Worm (Caenorhabditis elegans): ENCODE results near the gene F44E5.2.

The F44E5.2 gene

ce11 chrII:11732513-11732912 lies 34.1 kb upstream of the F44E5.2 start, which contains the start of gene F13D12.8:
TSS of gene F13D12.8 (minus strand) at chrII:11732594.
- no peak for TF ChIP-seq dao-5 (tag; optimal IDR thresholded peaks at IDR 0.05)
- no peak for TF ChIP-seq W03F9.2 (tag; optimal IDR thresholded peaks at IDR 0.05)
- TF ChIP-seq him-1 (tag; optimal IDR thresholded peaks at IDR 0.05): no peak

- TF ChIP-seq W03F9.2 (tag; optimal IDR thresholded peaks at IDR 0.05) (no peak), him-1 (tag; optimal IDR thresholded peaks at IDR 0.05) (no peak), dao-5 (tag; optimal IDR thresholded peaks at IDR 0.05) (no peak)
Observed at ce11 chrII:11733850-11734249, 32.7 kb upstream of the F44E5.2 start.

- TF ChIP-seq W03F9.2 (tag; optimal IDR thresholded peaks at IDR 0.05): no peak
- TF ChIP-seq him-1 (tag; optimal IDR thresholded peaks at IDR 0.05): no peak
- no peak for TF ChIP-seq dao-5 (tag; optimal IDR thresholded peaks at IDR 0.05)
Observed at ce11 chrII:11737347-11737746, 29.2 kb upstream of the F44E5.2 start.

DNA sequence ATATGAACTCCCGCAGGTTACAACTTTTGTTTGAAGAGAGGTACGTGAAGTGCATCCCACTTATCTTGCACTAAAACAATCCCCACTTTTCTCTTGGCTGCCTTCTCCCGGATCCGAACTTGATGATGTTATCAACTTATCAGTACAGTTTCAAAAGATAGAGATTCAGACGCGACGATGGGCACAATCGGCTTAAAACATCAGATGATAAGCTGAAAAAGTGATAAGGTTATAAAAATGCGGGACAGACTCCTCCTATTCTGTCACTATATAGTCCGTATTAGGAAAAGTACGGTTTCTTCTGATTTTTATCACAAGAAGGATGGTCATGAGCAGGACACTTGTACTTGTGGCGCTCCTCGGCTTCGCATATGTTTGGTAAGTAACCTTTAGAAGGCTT lies 27.4 kb upstream of the F44E5.2 start, which contains the start of gene ctsa-1.2:
ctsa-1.2 (plus strand) TSS at position 160 of the 400 bp plus-strand sequence.
- TF ChIP-seq dao-5 (tag; optimal IDR thresholded peaks at IDR 0.05) (no peak), W03F9.2 (tag; optimal IDR thresholded peaks at IDR 0.05) (no peak), him-1 (tag; optimal IDR thresholded peaks at IDR 0.05) (no peak)

DNA sequence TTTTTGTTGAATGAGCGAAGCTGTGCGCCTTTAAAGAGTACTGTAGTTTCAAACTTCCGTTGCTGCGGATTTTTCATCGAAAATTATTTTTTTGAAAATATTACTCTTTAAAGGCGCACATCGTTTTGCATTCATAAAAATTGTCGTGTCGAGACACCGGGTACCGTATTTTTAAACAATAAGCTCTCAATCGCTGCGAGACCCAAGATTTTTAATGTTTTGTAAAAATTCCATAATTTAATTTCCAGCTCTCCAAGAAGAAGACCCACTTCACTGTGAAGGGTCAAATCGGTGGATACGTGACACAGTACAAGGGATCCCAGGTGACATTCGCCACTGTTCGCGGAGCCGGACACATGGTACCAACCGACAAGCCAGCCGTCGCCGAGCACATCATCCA lies 24.3 kb upstream of the F44E5.2 start:
- TF ChIP-seq dao-5 (tag; optimal IDR thresholded peaks at IDR 0.05) (no peak), him-1 (tag; optimal IDR thresholded peaks at IDR 0.05) (no peak), W03F9.2 (tag; optimal IDR thresholded peaks at IDR 0.05) (no peak)

ce11 chrII:11746782-11747288 lies 19.7 kb upstream of the F44E5.2 start:
- TF ChIP-seq W03F9.2 (tag; optimal IDR thresholded peaks at IDR 0.05) (no peak), dao-5 (tag; optimal IDR thresholded peaks at IDR 0.05) (no peak), him-1 (tag; optimal IDR thresholded peaks at IDR 0.05) (peak; percentile 91)

- TF ChIP-seq W03F9.2 (tag; optimal IDR thresholded peaks at IDR 0.05): no peak
Observed at ce11 chrII:11747889-11748288, 18.7 kb upstream of the F44E5.2 start.

DNA sequence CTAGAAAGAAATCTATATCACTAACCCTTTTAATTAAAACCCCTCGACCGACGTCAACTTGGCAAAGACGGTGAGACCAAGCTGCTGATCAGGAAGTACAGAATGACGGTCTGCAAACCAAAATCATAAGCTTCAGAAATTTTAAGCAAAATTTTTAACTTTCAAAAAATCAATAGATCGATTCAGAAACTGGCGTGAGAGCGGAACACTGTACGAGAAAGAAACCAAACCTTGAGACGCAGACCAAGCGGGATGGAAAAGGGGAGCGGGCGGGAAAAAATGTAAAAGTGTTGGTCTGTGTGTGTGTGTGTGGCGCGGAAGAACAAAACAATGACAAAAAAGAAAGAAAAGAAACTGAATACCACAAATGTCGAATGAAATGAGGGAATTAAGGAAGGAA lies 18.1 kb upstream of the F44E5.2 start, which contains the start of the genes F44E5.17 and gpb-1:
F44E5.17 (minus strand) TSS at position 101 of the 400 bp plus-strand sequence.
gpb-1 (minus strand) TSS at position 118 of the 400 bp plus-strand sequence.
- TF ChIP-seq him-1 (tag; optimal IDR thresholded peaks at IDR 0.05) (no peak), W03F9.2 (tag; optimal IDR thresholded peaks at IDR 0.05) (no peak), dao-5 (tag; optimal IDR thresholded peaks at IDR 0.05) (no peak)

DNA sequence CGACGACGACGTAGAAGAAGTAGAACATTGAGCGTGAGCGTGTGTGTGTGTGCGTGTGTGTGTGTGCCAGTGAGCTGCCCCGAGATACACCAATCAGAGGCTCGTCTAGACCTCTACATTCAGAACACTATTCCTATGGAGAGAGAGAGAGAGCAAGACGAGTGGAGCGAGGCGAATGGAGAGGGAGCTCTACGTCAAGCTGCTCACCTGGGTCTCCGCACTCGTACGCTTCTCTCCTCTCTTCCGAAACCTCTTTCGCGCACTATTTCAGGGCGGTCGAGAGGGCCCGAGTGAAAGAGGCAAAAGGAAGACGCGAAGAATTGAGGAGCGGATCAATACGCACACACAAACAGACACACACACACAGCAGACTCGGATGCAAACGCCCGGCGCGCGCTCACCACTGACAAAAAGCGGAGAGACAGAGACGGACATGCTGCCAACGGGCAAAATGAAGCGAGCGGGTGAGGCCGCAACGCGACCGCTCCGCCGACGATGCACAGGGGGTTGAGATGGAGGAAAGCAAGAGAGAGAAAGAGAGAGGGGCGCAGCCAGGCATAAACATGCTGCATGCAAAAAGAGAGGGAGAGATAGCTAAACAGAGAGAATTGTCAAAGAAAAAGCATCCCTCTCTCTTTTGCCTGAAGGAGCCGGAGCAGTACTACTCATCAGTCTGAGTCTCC lies 16.9 kb upstream of the F44E5.2 start:
- TF ChIP-seq him-1 (tag; optimal IDR thresholded peaks at IDR 0.05) (peak; percentile 93), W03F9.2 (tag; optimal IDR thresholded peaks at IDR 0.05) (peak; percentile 17), dao-5 (tag; optimal IDR thresholded peaks at IDR 0.05) (peak; percentile 82)

DNA sequence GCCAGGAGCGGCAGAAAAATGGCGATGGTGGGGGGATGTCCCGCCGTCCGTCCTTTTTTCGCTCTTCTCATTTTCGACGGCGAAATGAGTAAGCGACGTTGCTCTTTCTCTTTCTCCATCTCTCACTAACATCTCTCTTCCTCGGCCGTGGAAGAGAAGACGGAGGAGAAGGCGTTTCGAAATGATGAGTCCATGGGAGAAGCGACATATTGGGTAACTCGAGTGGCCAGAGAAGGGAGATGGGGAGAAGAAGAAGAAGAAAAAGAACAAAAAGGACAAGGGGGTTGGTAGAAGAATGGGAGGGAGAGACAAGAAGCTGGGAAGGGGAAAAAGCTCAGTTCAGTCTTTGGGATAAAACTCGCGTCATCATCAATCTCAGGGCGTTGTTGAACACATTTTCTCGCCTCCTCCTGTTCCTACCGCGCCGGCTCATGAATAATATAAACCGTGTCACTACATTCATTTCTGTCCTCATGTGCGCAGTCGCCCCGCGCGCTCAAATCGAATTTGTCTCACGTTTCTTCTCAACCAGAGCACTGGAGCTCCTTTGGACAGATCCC lies 14.9 kb upstream of the F44E5.2 start:
- TF ChIP-seq him-1 (tag; optimal IDR thresholded peaks at IDR 0.05) (peak; percentile 76), W03F9.2 (tag; optimal IDR thresholded peaks at IDR 0.05) (no peak)

ce11 chrII:11753186-11753585 lies 13.4 kb upstream of the F44E5.2 start:
- TF ChIP-seq dao-5 (tag; optimal IDR thresholded peaks at IDR 0.05) (no peak), W03F9.2 (tag; optimal IDR thresholded peaks at IDR 0.05) (no peak), him-1 (tag; optimal IDR thresholded peaks at IDR 0.05) (no peak)

ce11 chrII:11756684-11757107 lies 9.9 kb upstream of the F44E5.2 start:
- TF ChIP-seq him-1 (tag; optimal IDR thresholded peaks at IDR 0.05): peak; percentile 13
- TF ChIP-seq dao-5 (tag; optimal IDR thresholded peaks at IDR 0.05): no peak
- TF ChIP-seq W03F9.2 (tag; optimal IDR thresholded peaks at IDR 0.05): peak; percentile 87

- TF ChIP-seq him-1 (tag; optimal IDR thresholded peaks at IDR 0.05): peak; percentile 35
Observed at ce11 chrII:11759277-11759676, 7.3 kb upstream of the F44E5.2 start, which contains the start of the genes F44E5.4 and F44E5.5. TSS of gene F44E5.4 (minus strand) at chrII:11759311. TSS of gene F44E5.5 (plus strand) at chrII:11759662.

ce11 chrII:11761806-11762512 lies 4.6 kb upstream of the F44E5.2 start:
- TF ChIP-seq him-1 (tag; optimal IDR thresholded peaks at IDR 0.05) (no peak), W03F9.2 (tag; optimal IDR thresholded peaks at IDR 0.05) (peak; percentile 92), dao-5 (tag; optimal IDR thresholded peaks at IDR 0.05) (no peak)
